Worm (Caenorhabditis elegans) whole organism, early embryonic: ENCODE data around the gene srg-57.

Experiments used
- ama-1 ChIP-seq: fragments of 150-350 bp; optimal IDR thresholded peaks from 2 replicates; lab custom pipeline; 2014
- flt-1 ChIP-seq: fragments of 200-800 bp; sonication (Bioruptor generic); IDR thresholded peaks from 2 replicates; pipeline ENCODE4 v1.3.6; 2022; ENCODE audit warnings: missing genetic modification characterization, missing compliant biosample characterization
- hmbx-1 ChIP-seq: sonication (generic microtip); optimal IDR thresholded peaks from 2 replicates; lab custom pipeline; 2016; ENCODE audit warnings: mild to moderate bottlenecking, missing genetic modification characterization, missing compliant biosample characterization
- hnd-1 ChIP-seq: sonication (generic microtip); optimal IDR thresholded peaks from 2 replicates; lab custom pipeline; 2016; ENCODE audit warnings: missing genetic modification characterization, missing compliant biosample characterization
- pes-1 ChIP-seq: fragments of 200-800 bp; sonication (Bioruptor generic); IDR thresholded peaks from 2 replicates; pipeline ENCODE4 v1.3.6; 2022; ENCODE audit warnings: missing genetic modification reagents, missing genetic modification characterization, missing compliant biosample characterization
- tbx-11 ChIP-seq: fragments of 200-800 bp; sonication (Bioruptor generic); IDR thresholded peaks from 2 replicates; pipeline ENCODE4 v1.3.6; 2022; ENCODE audit warnings: missing genetic modification characterization, missing compliant biosample characterization

ce11 chrV:2727101-2727500 lies 7.2 kb downstream of the srg-57 start, which contains the start of gene str-13:
- TF ChIP-seq ama-1 (lab: Kevin White, UChicago) (no peak), hmbx-1 (tag; lab: Kevin White, UChicago) (no peak), pes-1 (GFP tag; lab: Robert Waterston, UW) (no peak), flt-1 (GFP tag; lab: Robert Waterston, UW) (no peak), hnd-1 (tag; lab: Kevin White, UChicago) (no peak), tbx-11 (no peak)
